Fruit fly (Drosophila melanogaster) whole organism, wandering third instar larva: Measurements from ENCODE around the gene lsn.

Experiments
- Abd-B ChIP-seq: fragments of >200 bp; optimal IDR thresholded peaks from 2 replicates; lab custom pipeline; 2017; ENCODE audit warnings: missing biosample characterization, missing genetic modification characterization
- CG9705 ChIP-seq: fragments of 200-800 bp; sonication (Bioruptor generic); optimal IDR thresholded peaks from 2 replicates; lab custom pipeline; 2018; ENCODE audit warnings: missing biosample characterization, mild to moderate bottlenecking, missing genetic modification characterization
- CrebA ChIP-seq: fragments of 200-800 bp; sonication (Bioruptor generic); optimal IDR thresholded peaks from 2 replicates; lab custom pipeline; 2016; ENCODE audit warnings: missing biosample characterization, mild to moderate bottlenecking, missing genetic modification characterization, borderline replicate concordance
- Dfd ChIP-seq: fragments of >200 bp; optimal IDR thresholded peaks from 2 replicates; lab custom pipeline; 2017; ENCODE audit warnings: missing biosample characterization, missing genetic modification characterization
- Dif ChIP-seq: fragments of 200-275, 200-300 bp; sonication (Bioruptor generic); optimal IDR thresholded peaks from 2 replicates; lab custom pipeline; 2018; ENCODE audit warnings: missing biosample characterization, missing genetic modification characterization; ENCODE audit not compliant: partially characterized antibody
- HLH106 ChIP-seq: fragments of 200-800 bp; optimal IDR thresholded peaks from 3 replicates; lab custom pipeline; 2019; ENCODE audit warnings: missing biosample characterization, mild to moderate bottlenecking, missing genetic modification characterization, moderate library complexity
- Hnf4 ChIP-seq: fragments of 200-800 bp; sonication (Bioruptor generic); optimal IDR thresholded peaks from 2 replicates; lab custom pipeline; 2016; ENCODE audit warnings: missing biosample characterization, mild to moderate bottlenecking, missing genetic modification characterization
- Hr78 ChIP-seq: fragments of >200 bp; optimal IDR thresholded peaks from 2 replicates; lab custom pipeline; 2017; ENCODE audit warnings: missing biosample characterization, missing genetic modification characterization
- Hr83 ChIP-seq: fragments of 200-300 bp; sonication (Bioruptor generic); optimal IDR thresholded peaks from 2 replicates; lab custom pipeline; 2016; ENCODE audit warnings: missing biosample characterization, mild to moderate bottlenecking, missing genetic modification characterization, moderate library complexity; ENCODE audit not compliant: poor library complexity, severe bottlenecking
- Jra ChIP-seq: sonication (Bioruptor generic); optimal IDR thresholded peaks from 2 replicates; lab custom pipeline; 2016; ENCODE audit warnings: missing biosample characterization, missing genetic modification characterization
- Mio ChIP-seq: sonication (Bioruptor generic); optimal IDR thresholded peaks from 2 replicates; lab custom pipeline; 2016; ENCODE audit warnings: missing biosample characterization, missing genetic modification characterization
- Myc ChIP-seq: fragments of >200 bp; optimal IDR thresholded peaks from 2 replicates; lab custom pipeline; 2017
- N ChIP-seq: fragments of >200 bp; optimal IDR thresholded peaks from 2 replicates; lab custom pipeline; 2018; ENCODE audit warnings: missing biosample characterization, missing external identifiers, missing genetic modification characterization
- OdsH ChIP-seq: fragments of 200-800 bp; sonication (Bioruptor generic); optimal IDR thresholded peaks from 2 replicates; lab custom pipeline; 2016; ENCODE audit warnings: missing biosample characterization, mild to moderate bottlenecking, missing genetic modification characterization
- Rel ChIP-seq, 2 experiments: fragments of 200-800 bp; sonication (Bioruptor generic) in 1 of 2; optimal IDR thresholded peaks; 2 replicates in 1 of 2; 3 replicates in 1 of 2; lab custom pipeline; 2016 to 2019; ENCODE audit warnings: mild to moderate bottlenecking in 2 of 2, missing biosample characterization in 2 of 2, missing genetic modification characterization in 2 of 2, moderate library complexity in 1 of 2
- Sp1 ChIP-seq: fragments of 200-800 bp; sonication (Bioruptor generic); optimal IDR thresholded peaks from 3 replicates; lab custom pipeline; 2019; ENCODE audit warnings: missing biosample characterization, mild to moderate bottlenecking, missing genetic modification characterization, moderate library complexity
- Vsx2 ChIP-seq: fragments of 200-300, 225-300 bp; sonication (Bioruptor generic); optimal IDR thresholded peaks from 2 replicates; lab custom pipeline; 2018; ENCODE audit warnings: missing biosample characterization, missing genetic modification characterization; ENCODE audit not compliant: partially characterized antibody
- br ChIP-seq: fragments of 200-800 bp; sonication (Bioruptor generic); optimal IDR thresholded peaks from 2 replicates; lab custom pipeline; 2016; ENCODE audit warnings: missing biosample characterization, missing genetic modification characterization
- brk ChIP-seq: fragments of 200-800 bp; sonication (Bioruptor generic); optimal IDR thresholded peaks from 2 replicates; lab custom pipeline; 2016; ENCODE audit warnings: missing biosample characterization, mild to moderate bottlenecking, missing genetic modification characterization
- dl ChIP-seq, 2 experiments: fragments of 175-275, 200-275 bp in 1 of 2; fragments of 200-275 bp in 1 of 2; sonication (Bioruptor generic); optimal IDR thresholded peaks; lab custom pipeline; 2018; ENCODE audit warnings: mild to moderate bottlenecking in 2 of 2, missing biosample characterization in 2 of 2, missing genetic modification characterization in 2 of 2, moderate library complexity in 2 of 2; ENCODE audit not compliant: partially characterized antibody in 2 of 2, insufficient read depth in 1 of 2
- dmrt93B ChIP-seq: fragments of 200-800 bp; sonication (Bioruptor generic); optimal IDR thresholded peaks from 2 replicates; lab custom pipeline; 2018; ENCODE audit warnings: missing biosample characterization, mild to moderate bottlenecking, missing genetic modification characterization
- dsf ChIP-seq: sonication (Bioruptor generic); optimal IDR thresholded peaks from 2 replicates; lab custom pipeline; 2016; ENCODE audit warnings: missing biosample characterization, missing genetic modification characterization, borderline replicate concordance
- ey ChIP-seq: fragments of 200-800 bp; sonication (Bioruptor generic); optimal IDR thresholded peaks from 2 replicates; lab custom pipeline; 2016; ENCODE audit warnings: missing biosample characterization, missing genetic modification characterization
- fru ChIP-seq: fragments of 200-800 bp; sonication (Bioruptor generic); optimal IDR thresholded peaks from 3 replicates; lab custom pipeline; 2016; ENCODE audit warnings: missing biosample characterization, mild to moderate bottlenecking, missing genetic modification characterization
- lola ChIP-seq: fragments of >200 bp; optimal IDR thresholded peaks from 2 replicates; lab custom pipeline; 2017; ENCODE audit warnings: missing biosample characterization, missing genetic modification characterization
- psq ChIP-seq: fragments of 200-800 bp; sonication (Bioruptor generic); optimal IDR thresholded peaks from 3 replicates; lab custom pipeline; 2017; ENCODE audit warnings: missing biosample characterization, mild to moderate bottlenecking, missing genetic modification characterization, moderate library complexity
- rgr ChIP-seq: fragments of 200-800 bp; sonication (Bioruptor generic); optimal IDR thresholded peaks from 3 replicates; lab custom pipeline; 2016; ENCODE audit warnings: missing biosample characterization, mild to moderate bottlenecking, missing genetic modification characterization
- sage ChIP-seq: fragments of 200-800 bp; sonication (Bioruptor generic); optimal IDR thresholded peaks from 2 replicates; lab custom pipeline; 2016; ENCODE audit warnings: missing biosample characterization, mild to moderate bottlenecking, missing genetic modification characterization
- sv ChIP-seq: fragments of 200-800 bp; sonication (Bioruptor generic); optimal IDR thresholded peaks from 3 replicates; lab custom pipeline; 2016; ENCODE audit warnings: missing biosample characterization, missing genetic modification characterization
- tai ChIP-seq: sonication (Bioruptor generic); optimal IDR thresholded peaks from 2 replicates; lab custom pipeline; 2016; ENCODE audit warnings: missing biosample characterization, missing genetic modification characterization
- usp ChIP-seq: fragments of >200 bp; optimal IDR thresholded peaks from 2 replicates; lab custom pipeline; 2017; ENCODE audit warnings: missing biosample characterization, missing genetic modification characterization
- woc ChIP-seq: sonication (Bioruptor generic); optimal IDR thresholded peaks from 2 replicates; lab custom pipeline; 2016; ENCODE audit warnings: missing biosample characterization, mild to moderate bottlenecking, missing genetic modification characterization

Gene lsn

dm6 chr3R:21864992-21865391, at the start of gene lsn:
lsn (plus strand) TSS chr3R:21865168.
- TF ChIP-seq Dif (GFP tag; lab: Kevin White, UChicago) = no peak
- peak; percentile 2 for TF ChIP-seq CrebA (GFP tag; lab: Kevin White, UChicago)
- TF ChIP-seq brk = peak; percentile 41
- TF ChIP-seq dsf (GFP tag; lab: Kevin White, UChicago) = no peak
- no peak for TF ChIP-seq Myc (lab: Kevin White, UChicago)
- no peak for TF ChIP-seq ey (GFP tag; lab: Kevin White, UChicago)
- no peak for TF ChIP-seq Dfd (GFP tag; lab: Kevin White, UChicago)
- no peak for TF ChIP-seq Abd-B (GFP tag; lab: Kevin White, UChicago)
- TF ChIP-seq Hr83 = no peak
- no peak for TF ChIP-seq Hnf4 (GFP tag; lab: Kevin White, UChicago)
- no peak for TF ChIP-seq rgr (GFP tag; lab: Kevin White, UChicago)
- TF ChIP-seq sage (GFP tag; lab: Kevin White, UChicago) = peak; percentile 12
- no peak for TF ChIP-seq lola (GFP tag; lab: Kevin White, UChicago)

dm6 chr3R:21821684-21822561, 43.0 kb upstream of the lsn start:
- TF ChIP-seq usp (GFP tag; lab: Kevin White, UChicago) = no peak
- no peak for TF ChIP-seq dl (GFP tag; optimal IDR thresholded peaks at IDR 0.05; lab: Kevin White, UChicago; ENCODE audit: insufficient read depth in 1 of 2, partially characterized antibody in 2 of 2)
- TF ChIP-seq Dif (GFP tag; lab: Kevin White, UChicago) = peak; percentile 69
- no peak for TF ChIP-seq brk
- TF ChIP-seq CG9705 (GFP tag; lab: Kevin White, UChicago) = no peak
- peak; percentile 0 for TF ChIP-seq N (GFP tag; lab: Kevin White, UChicago)
- no peak for TF ChIP-seq Vsx2 (GFP tag; lab: Kevin White, UChicago)
- TF ChIP-seq Dfd (GFP tag; lab: Kevin White, UChicago) = peak; percentile 51
- no peak for TF ChIP-seq Rel (GFP tag; optimal IDR thresholded peaks at IDR 0.05; lab: Kevin White, UChicago)
- peak; percentile 87 for TF ChIP-seq Rel (tag; optimal IDR thresholded peaks at IDR 0.05; lab: Kevin White, UChicago)

- TF ChIP-seq ey (GFP tag; lab: Kevin White, UChicago) (no peak), Myc (lab: Kevin White, UChicago) (no peak), CrebA (GFP tag; lab: Kevin White, UChicago) (no peak), br (no peak), woc (GFP tag; lab: Kevin White, UChicago) (peak; percentile 27), dl (GFP tag; optimal IDR thresholded peaks at IDR 0.05; lab: Kevin White, UChicago; ENCODE audit: insufficient read depth in 1 of 2, partially characterized antibody in 2 of 2) (no peak), Jra (GFP tag; lab: Kevin White, UChicago) (no peak), CG9705 (GFP tag; lab: Kevin White, UChicago) (no peak), OdsH (GFP tag; lab: Kevin White, UChicago) (no peak), N (GFP tag; lab: Kevin White, UChicago) (no peak), psq (no peak), Hr83 (peak; percentile 3), Hr78 (GFP tag; lab: Kevin White, UChicago) (no peak), tai (GFP tag; lab: Kevin White, UChicago) (no peak), dmrt93B (no peak), rgr (GFP tag; lab: Kevin White, UChicago) (peak; percentile 20), Sp1 (GFP tag; lab: Kevin White, UChicago) (no peak), lola (GFP tag; lab: Kevin White, UChicago) (no peak), brk (no peak), HLH106 (tag; lab: Kevin White, UChicago) (no peak), Rel (GFP tag; optimal IDR thresholded peaks at IDR 0.05; lab: Kevin White, UChicago) (no peak), Rel (tag; optimal IDR thresholded peaks at IDR 0.05; lab: Kevin White, UChicago) (peak; percentile 8), Mio (GFP tag; lab: Kevin White, UChicago) (no peak), usp (GFP tag; lab: Kevin White, UChicago) (no peak), fru (GFP tag; lab: Kevin White, UChicago) (no peak), sage (GFP tag; lab: Kevin White, UChicago) (no peak), sv (GFP tag; lab: Kevin White, UChicago) (no peak), Abd-B (GFP tag; lab: Kevin White, UChicago) (no peak)
Observed at dm6 chr3R:21822562-21822933, 42.4 kb upstream of the lsn start, which contains the start of gene CASK. CASK (minus strand) TSS chr3R:21822674.
